Worm (Caenorhabditis elegans) whole organism, L2 larva: ENCODE data around the gene K02D10.2.

Experiments
- C34F6.9 ChIP-seq: fragments of 150-350 bp; optimal IDR thresholded peaks from 2 replicates; lab custom pipeline; 2014; ENCODE audit warnings: missing biosample characterization, missing genetic modification characterization
- F13H6.1 ChIP-seq: sonication (generic microtip); optimal IDR thresholded peaks from 2 replicates; lab custom pipeline; 2016; ENCODE audit warnings: missing genetic modification characterization, missing compliant biosample characterization
- Y55F3AM.14 ChIP-seq: fragments of 200-800 bp; sonication (Bioruptor generic); optimal IDR thresholded peaks from 2 replicates; lab custom pipeline; 2018; ENCODE audit warnings: mild to moderate bottlenecking, missing genetic modification characterization, missing compliant biosample characterization
- ZK546.5 ChIP-seq: sonication (generic microtip); optimal IDR thresholded peaks from 2 replicates; lab custom pipeline; 2017; ENCODE audit warnings: missing biosample characterization, missing genetic modification characterization
- alr-1 ChIP-seq: fragments of 150-350 bp; optimal IDR thresholded peaks from 2 replicates; lab custom pipeline; 2014; ENCODE audit warnings: missing biosample characterization, missing genetic modification characterization
- blmp-1 ChIP-seq: sonication (generic microtip); optimal IDR thresholded peaks from 2 replicates; lab custom pipeline; 2017; ENCODE audit warnings: missing genetic modification characterization, mild to moderate bottlenecking, missing compliant biosample characterization, antibody characterized with exemption, moderate library complexity; ENCODE audit not compliant: insufficient read depth
- crh-2 ChIP-seq: sonication (generic microtip); optimal IDR thresholded peaks from 2 replicates; lab custom pipeline; 2017; ENCODE audit warnings: missing biosample characterization, missing genetic modification characterization
- dmd-4 ChIP-seq: sonication (generic microtip); optimal IDR thresholded peaks from 2 replicates; lab custom pipeline; 2017; ENCODE audit warnings: missing biosample characterization, missing genetic modification characterization
- elt-1 ChIP-seq: fragments of 150-350 bp; optimal IDR thresholded peaks from 2 replicates; lab custom pipeline; 2014; ENCODE audit warnings: missing biosample characterization, missing genetic modification characterization
- elt-3 ChIP-seq: sonication (generic microtip); optimal IDR thresholded peaks from 2 replicates; lab custom pipeline; 2017; ENCODE audit warnings: missing biosample characterization, missing genetic modification characterization
- fos-1 ChIP-seq: fragments of 150-350 bp; optimal IDR thresholded peaks from 2 replicates; lab custom pipeline; 2014; ENCODE audit warnings: missing biosample characterization, missing genetic modification characterization
- gmeb-1 ChIP-seq: fragments of 150-350 bp; optimal IDR thresholded peaks from 2 replicates; lab custom pipeline; 2014; ENCODE audit warnings: missing biosample characterization, missing genetic modification characterization
- lin-11 ChIP-seq: fragments of 150-350 bp; sonication (generic microtip); optimal IDR thresholded peaks from 2 replicates; lab custom pipeline; 2014; ENCODE audit warnings: missing biosample characterization, missing genetic modification characterization, inconsistent platforms, mixed read lengths
- lin-13 ChIP-seq: fragments of 150-350 bp; optimal IDR thresholded peaks from 2 replicates; lab custom pipeline; 2014; ENCODE audit warnings: missing biosample characterization, missing genetic modification reagents, missing genetic modification characterization
- lin-39 ChIP-seq: fragments of 150-350 bp; optimal IDR thresholded peaks from 2 replicates; lab custom pipeline; 2014; ENCODE audit warnings: missing biosample characterization, missing genetic modification reagents, missing genetic modification characterization
- lsy-2 ChIP-seq, 2 experiments: fragments of 150-350 bp in 1 of 2; sonication (generic microtip) in 1 of 2; optimal IDR thresholded peaks; 2 replicates each; lab custom pipeline; 2014 to 2017; ENCODE audit warnings: missing biosample characterization in 2 of 2, missing genetic modification characterization in 2 of 2
- mab-5 ChIP-seq: fragments of 150-350 bp; optimal IDR thresholded peaks from 2 replicates; lab custom pipeline; 2014; ENCODE audit warnings: missing biosample characterization, missing genetic modification characterization
- mbf-1 ChIP-seq: sonication (generic microtip); optimal IDR thresholded peaks from 2 replicates; lab custom pipeline; 2017; ENCODE audit warnings: missing biosample characterization, missing genetic modification characterization
- nhr-12 ChIP-seq: fragments of 150-350 bp; optimal IDR thresholded peaks from 2 replicates; lab custom pipeline; 2014; ENCODE audit warnings: missing biosample characterization, missing genetic modification characterization
- nhr-129 ChIP-seq: fragments of 150-350 bp; optimal IDR thresholded peaks from 2 replicates; lab custom pipeline; 2014; ENCODE audit warnings: missing biosample characterization, missing genetic modification characterization
- nhr-21 ChIP-seq: fragments of 150-350 bp; optimal IDR thresholded peaks from 2 replicates; lab custom pipeline; 2014; ENCODE audit warnings: missing biosample characterization, missing genetic modification characterization
- nhr-23 ChIP-seq: fragments of 150-350 bp; optimal IDR thresholded peaks from 2 replicates; lab custom pipeline; 2014; ENCODE audit warnings: missing biosample characterization, missing genetic modification reagents, missing genetic modification characterization
- nhr-237 ChIP-seq: fragments of 150-350 bp; optimal IDR thresholded peaks from 2 replicates; lab custom pipeline; 2014; ENCODE audit warnings: missing biosample characterization, missing genetic modification characterization
- nhr-25 ChIP-seq: fragments of 150-350 bp; sonication (generic microtip); optimal IDR thresholded peaks from 3 replicates; lab custom pipeline; 2014; ENCODE audit warnings: missing biosample characterization, missing genetic modification characterization
- nhr-6 ChIP-seq: fragments of 150-350 bp; optimal IDR thresholded peaks from 2 replicates; lab custom pipeline; 2014; ENCODE audit warnings: missing biosample characterization, missing genetic modification characterization
- nhr-77 ChIP-seq: fragments of 150-350 bp; optimal IDR thresholded peaks from 2 replicates; lab custom pipeline; 2014; ENCODE audit warnings: missing biosample characterization, missing genetic modification characterization
- peb-1 ChIP-seq: fragments of 150-350 bp; optimal IDR thresholded peaks from 2 replicates; lab custom pipeline; 2014; ENCODE audit warnings: missing biosample characterization, missing genetic modification characterization
- sem-4 ChIP-seq: fragments of 150-350 bp; optimal IDR thresholded peaks from 2 replicates; lab custom pipeline; 2014; ENCODE audit warnings: missing biosample characterization, missing genetic modification reagents, missing genetic modification characterization
- skn-1 ChIP-seq: sonication (generic microtip); optimal IDR thresholded peaks from 2 replicates; lab custom pipeline; 2017; ENCODE audit warnings: missing biosample characterization, missing genetic modification characterization
- sma-3 ChIP-seq: sonication (generic microtip); optimal IDR thresholded peaks from 2 replicates; lab custom pipeline; 2016; ENCODE audit warnings: missing genetic modification reagents, missing genetic modification characterization, missing compliant biosample characterization
- sma-9 ChIP-seq, 2 experiments: fragments of 150-350 bp in 1 of 2; sonication (generic microtip) in 1 of 2; optimal IDR thresholded peaks; 2 replicates each; lab custom pipeline; 2014 to 2016; ENCODE audit warnings: missing genetic modification characterization in 2 of 2, mild to moderate bottlenecking in 1 of 2, missing biosample characterization in 1 of 2, missing compliant biosample characterization in 1 of 2, missing genetic modification reagents in 1 of 2, moderate library complexity in 1 of 2
- snpc-4 ChIP-seq: fragments of 150-350 bp; optimal IDR thresholded peaks from 2 replicates; lab custom pipeline; 2014; ENCODE audit warnings: missing biosample characterization, missing genetic modification characterization
- unc-39 ChIP-seq: fragments of 150-350 bp; optimal IDR thresholded peaks from 2 replicates; lab custom pipeline; 2014; ENCODE audit warnings: missing biosample characterization, missing genetic modification characterization
- unc-55 ChIP-seq: fragments of 150-350 bp; sonication (generic microtip); optimal IDR thresholded peaks from 3 replicates; lab custom pipeline; 2014; ENCODE audit warnings: missing biosample characterization, missing genetic modification reagents, missing genetic modification characterization
- zag-1 ChIP-seq: fragments of 150-350 bp; optimal IDR thresholded peaks from 2 replicates; lab custom pipeline; 2014; ENCODE audit warnings: missing biosample characterization, missing genetic modification characterization
- ztf-1 ChIP-seq: fragments of 200-800 bp; sonication (Bioruptor generic); conservative IDR thresholded peaks from 2 replicates; pipeline ENCODE4 v1.3.6; 2022; ENCODE audit warnings: missing genetic modification characterization, missing compliant biosample characterization
- ztf-11 ChIP-seq: sonication (generic microtip); optimal IDR thresholded peaks from 2 replicates; lab custom pipeline; 2017; ENCODE audit warnings: missing biosample characterization, missing genetic modification characterization

Gene K02D10.2

ce11 chrIII:8767889-8768361 lies 3.1 kb downstream of the K02D10.2 start, which contains the start of gene mtss-1 (continued):
- no peak for TF ChIP-seq fos-1 (tag; lab: Kevin White, UChicago)
- peak; percentile 44 for TF ChIP-seq mab-5 (tag; lab: Kevin White, UChicago)

ce11 chrIII:8767292-8767829 lies 3.7 kb downstream of the K02D10.2 start, which contains the start of gene mig-22:
TSS of gene mig-22 (minus strand) at chrIII:8767342.
- TF ChIP-seq snpc-4 (tag; lab: Kevin White, UChicago) (no peak), skn-1 (tag; lab: Kevin White, UChicago) (no peak), F13H6.1 (tag; lab: Kevin White, UChicago) (no peak), blmp-1 (peak; percentile 33), nhr-21 (no peak), nhr-129 (tag; lab: Kevin White, UChicago) (peak; percentile 7), nhr-23 (tag; lab: Kevin White, UChicago) (no peak), sma-9 (GFP tag; optimal IDR thresholded peaks at IDR 0.05; lab: Kevin White, UChicago) (no peak), sma-9 (tag; optimal IDR thresholded peaks at IDR 0.05; lab: Kevin White, UChicago) (no peak), nhr-25 (tag; lab: Kevin White, UChicago) (peak; percentile 17), lin-39 (no peak), lin-11 (tag; lab: Kevin White, UChicago) (no peak), sem-4 (tag; lab: Kevin White, UChicago) (no peak), dmd-4 (tag; lab: Kevin White, UChicago) (no peak), elt-3 (tag; lab: Kevin White, UChicago) (no peak), ztf-11 (tag; lab: Kevin White, UChicago) (no peak), lin-13 (no peak), crh-2 (tag; lab: Kevin White, UChicago) (no peak), ztf-1 (no peak), zag-1 (tag; lab: Kevin White, UChicago) (no peak), mab-5 (tag; lab: Kevin White, UChicago) (no peak), mbf-1 (tag; lab: Kevin White, UChicago) (no peak), unc-39 (tag; lab: Kevin White, UChicago) (no peak), sma-3 (GFP tag; lab: Kevin White, UChicago) (no peak), gmeb-1 (tag; lab: Kevin White, UChicago) (no peak)
- TF ChIP-seq, all 48 proteins: peak for 3

ce11 chrIII:8766467-8766866 lies 4.6 kb downstream of the K02D10.2 start:
- TF ChIP-seq ZK546.5 (tag; lab: Kevin White, UChicago) (no peak), elt-3 (tag; lab: Kevin White, UChicago) (no peak), dmd-4 (tag; lab: Kevin White, UChicago) (no peak), elt-1 (tag; lab: Kevin White, UChicago) (no peak), nhr-6 (no peak)

- TF ChIP-seq blmp-1 = no peak
- no peak for TF ChIP-seq nhr-237
- no peak for TF ChIP-seq peb-1 (tag; lab: Kevin White, UChicago)
- no peak for TF ChIP-seq nhr-6
- no peak for TF ChIP-seq sma-9 (GFP tag; optimal IDR thresholded peaks at IDR 0.05; lab: Kevin White, UChicago)
- TF ChIP-seq sma-9 (tag; optimal IDR thresholded peaks at IDR 0.05; lab: Kevin White, UChicago) = no peak
- no peak for TF ChIP-seq nhr-77 (tag; lab: Kevin White, UChicago)
- TF ChIP-seq unc-55 = no peak
- TF ChIP-seq C34F6.9 (tag; lab: Kevin White, UChicago) = no peak
- no peak for TF ChIP-seq lsy-2 (tag; optimal IDR thresholded peaks at IDR 0.05; lab: Kevin White, UChicago)
- no peak for TF ChIP-seq sem-4 (tag; lab: Kevin White, UChicago)
- TF ChIP-seq nhr-12 = no peak
- no peak for TF ChIP-seq elt-3 (tag; lab: Kevin White, UChicago)
- TF ChIP-seq dmd-4 (tag; lab: Kevin White, UChicago) = no peak
- TF ChIP-seq lin-39 = no peak
- TF ChIP-seq Y55F3AM.14 (GFP tag; lab: Kevin White, UChicago) = no peak
- no peak for TF ChIP-seq alr-1 (tag; lab: Kevin White, UChicago)
- TF ChIP-seq lin-11 (tag; lab: Kevin White, UChicago) = no peak
- TF ChIP-seq gmeb-1 (tag; lab: Kevin White, UChicago) = no peak
- no peak for TF ChIP-seq skn-1 (tag; lab: Kevin White, UChicago)
- TF ChIP-seq ztf-11 (tag; lab: Kevin White, UChicago) = no peak
Observed at ce11 chrIII:8765030-8765429, 6.0 kb downstream of the K02D10.2 start.
